Fruit fly (Drosophila melanogaster): ENCODE measurements around the gene CG4968.
A peak's percentile ranks its signal among the peaks of the same experiment; 100 is the strongest.

CG4968 gene

dm6 chr2L:10321036-10321583 is 14.4 kb downstream of the CG4968 start:
- TF ChIP-seq CG32121 (GFP tag; IDR thresholded peaks at IDR 0.05) (no peak), CG4496 (GFP tag; IDR thresholded peaks at IDR 0.05) (no peak), Pif1B (GFP tag; optimal IDR thresholded peaks at IDR 0.05) (no peak), Snoo (tag; optimal IDR thresholded peaks at IDR 0.05) (no peak), CG13204 (GFP tag; optimal IDR thresholded peaks at IDR 0.05) (no peak), CG10348 (GFP tag; IDR thresholded peaks at IDR 0.05) (no peak), D1 (tag; optimal IDR thresholded peaks at IDR 0.05) (no peak), CG17806 (tag; optimal IDR thresholded peaks at IDR 0.05) (no peak), CG34367 (tag; optimal IDR thresholded peaks at IDR 0.05) (no peak), gl (tag; optimal IDR thresholded peaks at IDR 0.05) (no peak), CG9948 (tag; optimal IDR thresholded peaks at IDR 0.05) (no peak), CG14655 (GFP tag; optimal IDR thresholded peaks at IDR 0.05) (no peak), Pif1A (GFP tag; optimal IDR thresholded peaks at IDR 0.05) (no peak), CG15710 (tag; optimal IDR thresholded peaks at IDR 0.05) (no peak), CG8159 (tag; optimal IDR thresholded peaks at IDR 0.05) (no peak), rn (GFP tag; IDR thresholded peaks at IDR 0.05) (no peak), fd96Ca (GFP tag; IDR thresholded peaks at IDR 0.05) (no peak)

DNA sequence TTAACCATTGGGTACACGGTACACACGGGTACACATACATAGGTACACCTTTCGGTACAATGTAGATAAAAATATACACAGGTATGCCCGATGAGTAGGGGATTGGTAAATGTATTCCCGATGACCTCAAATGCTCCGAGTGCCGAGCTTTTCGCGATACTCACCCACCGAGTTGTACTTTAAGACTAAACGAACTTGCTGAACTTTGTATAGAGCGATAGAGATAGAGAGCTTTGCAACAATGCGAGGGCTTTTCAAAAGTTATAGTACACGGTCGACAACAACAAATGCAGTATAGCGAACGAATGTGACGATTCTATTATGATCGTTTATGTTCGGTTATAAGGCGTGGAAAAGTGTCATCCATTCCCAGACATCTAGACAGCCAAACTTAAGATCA is 14.9 kb downstream of the CG4968 start:
- TF ChIP-seq Snoo (tag; optimal IDR thresholded peaks at IDR 0.05) (no peak), rn (GFP tag; IDR thresholded peaks at IDR 0.05) (no peak), CG34367 (tag; optimal IDR thresholded peaks at IDR 0.05) (no peak), Ets98B (GFP tag; IDR thresholded peaks at IDR 0.05) (no peak; the same call in 1 of the 2 replicates), gl (tag; optimal IDR thresholded peaks at IDR 0.05) (peak; percentile 42), EcR (GFP tag; optimal IDR thresholded peaks at IDR 0.05) (peak; percentile 90), fd96Ca (GFP tag; IDR thresholded peaks at IDR 0.05) (no peak), CG10348 (GFP tag; IDR thresholded peaks at IDR 0.05) (no peak), CG17806 (tag; optimal IDR thresholded peaks at IDR 0.05) (no peak), CG32121 (GFP tag; IDR thresholded peaks at IDR 0.05) (peak; percentile 51; the same call in 1 of the 2 replicates), CG14655 (GFP tag; optimal IDR thresholded peaks at IDR 0.05) (no peak), Pif1A (GFP tag; optimal IDR thresholded peaks at IDR 0.05) (no peak)

DNA sequence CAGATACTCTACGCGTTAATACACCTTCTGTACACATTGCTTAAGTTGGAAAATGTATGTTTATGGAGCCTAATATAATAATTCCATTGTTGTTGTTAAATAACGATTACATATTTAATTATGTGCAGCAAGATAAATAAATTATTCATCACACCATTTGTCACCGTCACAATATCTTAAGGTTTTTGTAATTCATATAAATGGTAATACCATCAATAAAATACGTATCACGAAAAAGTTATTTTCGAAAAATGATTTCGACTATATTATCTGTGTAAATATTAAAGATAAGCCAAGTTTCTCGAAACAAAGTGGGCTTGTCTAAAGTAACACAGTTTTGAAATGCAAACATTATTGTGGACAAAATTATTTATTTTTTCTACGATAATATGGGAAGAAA is 15.5 kb downstream of the CG4968 start, which contains the start of gene CG4995:
Gene CG4995 (plus strand): TSS at position 301 of the 400 bp plus-strand sequence.
- TF ChIP-seq CG9948 (tag; optimal IDR thresholded peaks at IDR 0.05) (no peak), Pif1B (GFP tag; optimal IDR thresholded peaks at IDR 0.05) (no peak), CG15710 (tag; optimal IDR thresholded peaks at IDR 0.05) (no peak), CG34367 (tag; optimal IDR thresholded peaks at IDR 0.05) (no peak), rn (GFP tag; IDR thresholded peaks at IDR 0.05) (no peak), CG32121 (GFP tag; IDR thresholded peaks at IDR 0.05) (no peak), CG10348 (GFP tag; IDR thresholded peaks at IDR 0.05) (no peak), Ets98B (GFP tag; IDR thresholded peaks at IDR 0.05) (no peak), Pif1A (GFP tag; optimal IDR thresholded peaks at IDR 0.05) (no peak), CG12605 (GFP tag; IDR thresholded peaks at IDR 0.05) (no peak), CG17806 (tag; optimal IDR thresholded peaks at IDR 0.05) (no peak), Snoo (tag; optimal IDR thresholded peaks at IDR 0.05) (no peak), CG8301 (tag; optimal IDR thresholded peaks at IDR 0.05) (no peak), EcR (GFP tag; optimal IDR thresholded peaks at IDR 0.05) (no peak), CG8159 (tag; optimal IDR thresholded peaks at IDR 0.05) (no peak), CG4496 (GFP tag; IDR thresholded peaks at IDR 0.05) (no peak), CG14655 (GFP tag; optimal IDR thresholded peaks at IDR 0.05) (no peak)

- no peak for TF ChIP-seq Snoo (tag; optimal IDR thresholded peaks at IDR 0.05)
- TF ChIP-seq CG32121 (GFP tag; IDR thresholded peaks at IDR 0.05), result no peak
- no peak for TF ChIP-seq CG8159 (tag; optimal IDR thresholded peaks at IDR 0.05)
- TF ChIP-seq Pif1A (GFP tag; optimal IDR thresholded peaks at IDR 0.05), result no peak
- no peak for TF ChIP-seq EcR (GFP tag; optimal IDR thresholded peaks at IDR 0.05)
- no peak for TF ChIP-seq Pif1B (GFP tag; optimal IDR thresholded peaks at IDR 0.05)
- no peak for TF ChIP-seq CG4496 (GFP tag; IDR thresholded peaks at IDR 0.05)
- TF ChIP-seq CG17806 (tag; optimal IDR thresholded peaks at IDR 0.05), result no peak
- no peak for TF ChIP-seq rn (GFP tag; IDR thresholded peaks at IDR 0.05)
- TF ChIP-seq fd96Ca (GFP tag; IDR thresholded peaks at IDR 0.05), result no peak
- no peak for TF ChIP-seq CG9948 (tag; optimal IDR thresholded peaks at IDR 0.05)
- no peak for TF ChIP-seq CG8301 (tag; optimal IDR thresholded peaks at IDR 0.05)
These were observed 16.2 kb downstream of the CG4968 start, which contains the start of gene CG5381 for dm6 chr2L:10322773-10323487. TSS of gene CG5381 (minus strand) at chr2L:10323102.

DNA sequence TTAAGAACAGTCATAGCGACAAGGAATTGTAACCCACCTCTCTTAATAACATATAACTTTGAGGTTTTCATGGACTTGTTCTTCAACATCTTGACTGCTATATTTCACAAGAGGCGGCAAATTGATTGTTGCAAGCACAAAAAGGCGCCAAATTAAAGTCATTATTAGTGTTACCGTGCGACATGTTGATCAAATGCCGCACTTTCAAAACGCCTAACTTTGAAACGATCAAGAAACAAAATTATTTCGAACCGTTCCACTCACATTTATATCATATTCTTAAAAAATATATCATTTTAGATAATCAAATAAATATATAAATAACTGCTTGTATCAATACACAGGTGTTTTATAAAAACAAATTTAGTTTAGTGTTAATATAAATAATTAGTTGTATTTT is 21.1 kb downstream of the CG4968 start, which contains the start of gene RnrL:
Gene RnrL (minus strand): TSS at position 154 of the 400 bp plus-strand sequence.
- TF ChIP-seq D1 (tag; optimal IDR thresholded peaks at IDR 0.05) (no peak), CG14655 (GFP tag; optimal IDR thresholded peaks at IDR 0.05) (no peak), Pif1A (GFP tag; optimal IDR thresholded peaks at IDR 0.05) (no peak), Pif1B (GFP tag; optimal IDR thresholded peaks at IDR 0.05) (no peak), EcR (GFP tag; optimal IDR thresholded peaks at IDR 0.05) (no peak), rn (GFP tag; IDR thresholded peaks at IDR 0.05) (no peak), CG8159 (tag; optimal IDR thresholded peaks at IDR 0.05) (no peak), CG13204 (GFP tag; optimal IDR thresholded peaks at IDR 0.05) (no peak), CG15710 (tag; optimal IDR thresholded peaks at IDR 0.05) (no peak), fd96Ca (GFP tag; IDR thresholded peaks at IDR 0.05) (no peak), Ets98B (GFP tag; IDR thresholded peaks at IDR 0.05) (no peak), CG8301 (tag; optimal IDR thresholded peaks at IDR 0.05) (no peak), CG9948 (tag; optimal IDR thresholded peaks at IDR 0.05) (no peak), CG4496 (GFP tag; IDR thresholded peaks at IDR 0.05) (no peak)
